Fruit fly (Drosophila melanogaster) whole organism, pupa: ENCODE measurements around the gene lok.

ENCODE experiments used
- CG15710 ChIP-seq: fragments of 200-800 bp; sonication (Bioruptor generic); optimal IDR thresholded peaks from 2 replicates; lab custom pipeline; 2018; ENCODE audit warnings: missing biosample characterization, mild to moderate bottlenecking, missing genetic modification characterization, moderate library complexity
- Pif1B ChIP-seq: fragments of 200-800 bp; sonication (Bioruptor generic); optimal IDR thresholded peaks from 3 replicates; lab custom pipeline; 2016; ENCODE audit warnings: missing biosample characterization, missing genetic modification characterization
- fd96Ca ChIP-seq: fragments of 200-800 bp; sonication (Bioruptor generic); IDR thresholded peaks from 3 replicates; pipeline ENCODE4 v1.3.6; 2022; ENCODE audit warnings: missing biosample characterization, missing genetic modification characterization

- TF ChIP-seq CG15710 (tag; lab: Kevin White, UChicago) (no peak), fd96Ca (GFP tag; lab: Robert Waterston, UW) (no peak), Pif1B (GFP tag; lab: Kevin White, UChicago) (no peak)
Measured at dm6 chr2L:20020091-20020490, 41.1 kb upstream of the lok start.
